Worm (Caenorhabditis elegans) whole organism, L2 larva: ENCODE results near the gene lido-4.
"Not testable (repeated sequence)": the region's sequence is repeated elsewhere in the genome, so short reads cannot be mapped to it uniquely, and the experiment has no call there.

Experiments used
- F13H6.1 ChIP-seq: sonication (generic microtip); optimal IDR thresholded peaks from 2 replicates; lab custom pipeline; 2016; ENCODE audit warnings: missing genetic modification characterization, missing compliant biosample characterization
- ZK546.5 ChIP-seq: sonication (generic microtip); optimal IDR thresholded peaks from 2 replicates; lab custom pipeline; 2017; ENCODE audit warnings: missing biosample characterization, missing genetic modification characterization
- alr-1 ChIP-seq: fragments of 150-350 bp; optimal IDR thresholded peaks from 2 replicates; lab custom pipeline; 2014; ENCODE audit warnings: missing biosample characterization, missing genetic modification characterization
- ama-1 ChIP-seq: fragments of 150-350 bp; optimal IDR thresholded peaks from 2 replicates; lab custom pipeline; 2018; ENCODE audit warnings: inconsistent platforms
- blmp-1 ChIP-seq: sonication (generic microtip); optimal IDR thresholded peaks from 2 replicates; lab custom pipeline; 2017; ENCODE audit warnings: missing genetic modification characterization, mild to moderate bottlenecking, missing compliant biosample characterization, antibody characterized with exemption, moderate library complexity; ENCODE audit not compliant: insufficient read depth
- ceh-82 ChIP-seq: fragments of 150-350 bp; optimal IDR thresholded peaks from 2 replicates; lab custom pipeline; 2014; ENCODE audit warnings: missing biosample characterization, missing genetic modification characterization
- crh-2 ChIP-seq: sonication (generic microtip); optimal IDR thresholded peaks from 2 replicates; lab custom pipeline; 2017; ENCODE audit warnings: missing biosample characterization, missing genetic modification characterization
- egl-27 ChIP-seq: sonication (generic microtip); optimal IDR thresholded peaks from 3 replicates; lab custom pipeline; 2017; ENCODE audit warnings: missing biosample characterization, missing genetic modification reagents, missing genetic modification characterization
- fos-1 ChIP-seq: fragments of 150-350 bp; optimal IDR thresholded peaks from 2 replicates; lab custom pipeline; 2014; ENCODE audit warnings: missing biosample characterization, missing genetic modification characterization
- gmeb-1 ChIP-seq: fragments of 150-350 bp; optimal IDR thresholded peaks from 2 replicates; lab custom pipeline; 2014; ENCODE audit warnings: missing biosample characterization, missing genetic modification characterization
- lin-11 ChIP-seq: fragments of 150-350 bp; sonication (generic microtip); optimal IDR thresholded peaks from 2 replicates; lab custom pipeline; 2014; ENCODE audit warnings: missing biosample characterization, missing genetic modification characterization, inconsistent platforms, mixed read lengths
- lin-13 ChIP-seq: fragments of 150-350 bp; optimal IDR thresholded peaks from 2 replicates; lab custom pipeline; 2014; ENCODE audit warnings: missing biosample characterization, missing genetic modification reagents, missing genetic modification characterization
- lin-39 ChIP-seq: fragments of 150-350 bp; optimal IDR thresholded peaks from 2 replicates; lab custom pipeline; 2014; ENCODE audit warnings: missing biosample characterization, missing genetic modification reagents, missing genetic modification characterization
- lsy-2 ChIP-seq, 2 experiments: fragments of 150-350 bp in 1 of 2; sonication (generic microtip) in 1 of 2; optimal IDR thresholded peaks; 2 replicates each; lab custom pipeline; 2014 to 2017; ENCODE audit warnings: missing biosample characterization in 2 of 2, missing genetic modification characterization in 2 of 2
- mbf-1 ChIP-seq: sonication (generic microtip); optimal IDR thresholded peaks from 2 replicates; lab custom pipeline; 2017; ENCODE audit warnings: missing biosample characterization, missing genetic modification characterization
- mdl-1 ChIP-seq, 2 experiments: fragments of 150-350 bp in 1 of 2; sonication (generic microtip) in 1 of 2; optimal IDR thresholded peaks; 2 replicates each; lab custom pipeline; 2017; ENCODE audit warnings: missing biosample characterization in 2 of 2, missing genetic modification characterization in 2 of 2
- nhr-10 ChIP-seq: sonication (generic microtip); optimal IDR thresholded peaks from 2 replicates; lab custom pipeline; 2017; ENCODE audit warnings: missing biosample characterization, missing genetic modification characterization
- nhr-11 ChIP-seq: fragments of 150-350 bp; optimal IDR thresholded peaks from 2 replicates; lab custom pipeline; 2014; ENCODE audit warnings: missing biosample characterization, missing genetic modification characterization
- nhr-12 ChIP-seq: fragments of 150-350 bp; optimal IDR thresholded peaks from 2 replicates; lab custom pipeline; 2014; ENCODE audit warnings: missing biosample characterization, missing genetic modification characterization
- nhr-129 ChIP-seq: fragments of 150-350 bp; optimal IDR thresholded peaks from 2 replicates; lab custom pipeline; 2014; ENCODE audit warnings: missing biosample characterization, missing genetic modification characterization
- nhr-21 ChIP-seq: fragments of 150-350 bp; optimal IDR thresholded peaks from 2 replicates; lab custom pipeline; 2014; ENCODE audit warnings: missing biosample characterization, missing genetic modification characterization
- nhr-23 ChIP-seq: fragments of 150-350 bp; optimal IDR thresholded peaks from 2 replicates; lab custom pipeline; 2014; ENCODE audit warnings: missing biosample characterization, missing genetic modification reagents, missing genetic modification characterization
- nhr-25 ChIP-seq: fragments of 150-350 bp; sonication (generic microtip); optimal IDR thresholded peaks from 3 replicates; lab custom pipeline; 2014; ENCODE audit warnings: missing biosample characterization, missing genetic modification characterization
- nhr-6 ChIP-seq: fragments of 150-350 bp; optimal IDR thresholded peaks from 2 replicates; lab custom pipeline; 2014; ENCODE audit warnings: missing biosample characterization, missing genetic modification characterization
- skn-1 ChIP-seq: sonication (generic microtip); optimal IDR thresholded peaks from 2 replicates; lab custom pipeline; 2017; ENCODE audit warnings: missing biosample characterization, missing genetic modification characterization
- sma-3 ChIP-seq: sonication (generic microtip); optimal IDR thresholded peaks from 2 replicates; lab custom pipeline; 2016; ENCODE audit warnings: missing genetic modification reagents, missing genetic modification characterization, missing compliant biosample characterization
- sma-9 ChIP-seq, 2 experiments: fragments of 150-350 bp in 1 of 2; sonication (generic microtip) in 1 of 2; optimal IDR thresholded peaks; 2 replicates each; lab custom pipeline; 2014 to 2016; ENCODE audit warnings: missing genetic modification characterization in 2 of 2, mild to moderate bottlenecking in 1 of 2, missing biosample characterization in 1 of 2, missing compliant biosample characterization in 1 of 2, missing genetic modification reagents in 1 of 2, moderate library complexity in 1 of 2
- unc-39 ChIP-seq: fragments of 150-350 bp; optimal IDR thresholded peaks from 2 replicates; lab custom pipeline; 2014; ENCODE audit warnings: missing biosample characterization, missing genetic modification characterization
- ztf-1 ChIP-seq: fragments of 200-800 bp; sonication (Bioruptor generic); conservative IDR thresholded peaks from 2 replicates; pipeline ENCODE4 v1.3.6; 2022; ENCODE audit warnings: missing genetic modification characterization, missing compliant biosample characterization
- ztf-11 ChIP-seq: sonication (generic microtip); optimal IDR thresholded peaks from 2 replicates; lab custom pipeline; 2017; ENCODE audit warnings: missing biosample characterization, missing genetic modification characterization
- ztf-4 ChIP-seq: fragments of 150-350 bp; optimal IDR thresholded peaks from 2 replicates; lab custom pipeline; 2014; ENCODE audit warnings: missing biosample characterization, missing genetic modification characterization

Gene lido-4

DNA sequence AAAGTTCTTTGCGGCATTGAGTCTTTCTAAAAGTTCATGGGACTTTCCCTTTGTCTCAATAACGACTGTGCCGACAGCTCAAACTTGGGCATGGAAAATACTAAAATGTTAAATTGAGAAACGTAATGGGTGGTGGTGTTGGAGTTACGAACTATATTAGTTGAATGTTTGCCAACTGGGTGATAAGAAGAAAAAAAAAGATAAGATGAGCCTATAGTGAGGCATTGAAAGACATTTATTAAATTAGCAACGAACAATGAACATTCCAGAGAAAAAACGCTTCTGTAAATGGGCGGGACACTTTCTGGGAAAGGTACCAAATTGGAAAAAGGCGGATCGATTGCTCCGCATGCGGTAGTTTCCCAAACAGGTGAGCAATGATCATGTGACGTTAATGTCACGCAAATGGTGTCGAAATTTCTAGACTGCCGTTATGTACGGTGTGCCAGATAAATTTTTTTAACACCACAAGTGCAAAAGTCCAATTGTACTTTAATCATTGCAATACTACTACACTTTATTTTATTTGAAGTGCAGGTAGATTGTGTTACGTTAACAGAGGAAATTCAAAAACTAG is 31.7 kb upstream of the lido-4 start (continued):
- TF ChIP-seq ztf-1 (no peak), crh-2 (tag; lab: Kevin White, UChicago) (peak; percentile 36), gmeb-1 (no peak), fos-1 (tag; lab: Kevin White, UChicago) (peak; percentile 15), nhr-11 (tag; lab: Kevin White, UChicago) (no peak), ztf-11 (no peak), lin-39 (no peak), lin-11 (tag; lab: Kevin White, UChicago) (no peak), ceh-82 (tag; lab: Kevin White, UChicago) (no peak), lsy-2 (tag; optimal IDR thresholded peaks at IDR 0.05; lab: Kevin White, UChicago) (no peak), nhr-12 (tag; lab: Kevin White, UChicago) (no peak)

DNA sequence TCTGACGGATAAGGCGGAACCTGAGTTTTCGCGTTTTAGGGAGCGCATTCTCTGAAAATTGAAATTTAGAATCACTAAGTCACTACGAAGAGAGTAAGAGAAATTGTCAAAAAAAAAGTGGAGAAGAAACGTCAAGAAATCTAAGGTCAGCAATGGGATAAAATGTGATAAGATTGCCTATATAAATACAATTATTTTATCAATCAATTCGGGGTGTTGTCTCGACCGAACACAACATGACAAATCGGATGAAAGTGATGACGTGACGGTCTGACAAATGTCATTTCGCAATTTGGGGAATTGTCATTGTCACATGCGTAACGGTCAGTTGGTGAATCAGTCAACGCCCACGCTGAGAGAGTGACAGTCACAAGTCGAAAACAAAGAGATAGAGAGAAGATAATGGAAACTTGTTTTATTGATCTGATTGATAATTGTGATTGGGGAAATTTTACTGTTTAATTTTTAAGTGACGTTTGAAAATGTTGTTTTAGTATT is 30.5 kb upstream of the lido-4 start, which contains the start of gene cnp-3:
Gene cnp-3, minus strand, starts transcription at position 51 of the 498 bp plus-strand sequence.
- TF ChIP-seq crh-2 (tag; lab: Kevin White, UChicago): peak; percentile 41
- TF ChIP-seq nhr-6 (tag; lab: Kevin White, UChicago): no peak
- no peak for TF ChIP-seq nhr-10
- no peak for TF ChIP-seq unc-39 (tag; lab: Kevin White, UChicago)
- TF ChIP-seq ZK546.5: no peak
- no peak for TF ChIP-seq lsy-2 (tag; optimal IDR thresholded peaks at IDR 0.05; lab: Kevin White, UChicago)
- TF ChIP-seq alr-1: no peak
- peak; percentile 44 for TF ChIP-seq blmp-1 (tag; lab: Kevin White, UChicago)
- peak; percentile 26 for TF ChIP-seq gmeb-1
- no peak for TF ChIP-seq F13H6.1 (tag; lab: Kevin White, UChicago)
- TF ChIP-seq nhr-23 (tag; lab: Kevin White, UChicago): no peak
- TF ChIP-seq fos-1 (tag; lab: Kevin White, UChicago): peak; percentile 63
- TF ChIP-seq nhr-129 (tag; lab: Kevin White, UChicago): peak; percentile 1
- no peak for TF ChIP-seq ztf-4 (tag; lab: Kevin White, UChicago)
- peak; percentile 32 for TF ChIP-seq skn-1 (tag; lab: Kevin White, UChicago)
- no peak for TF ChIP-seq mbf-1 (tag; lab: Kevin White, UChicago)
- peak; percentile 80 for TF ChIP-seq sma-3 (GFP tag; lab: Kevin White, UChicago)
- TF ChIP-seq nhr-21 (tag; lab: Kevin White, UChicago): peak; percentile 77

DNA sequence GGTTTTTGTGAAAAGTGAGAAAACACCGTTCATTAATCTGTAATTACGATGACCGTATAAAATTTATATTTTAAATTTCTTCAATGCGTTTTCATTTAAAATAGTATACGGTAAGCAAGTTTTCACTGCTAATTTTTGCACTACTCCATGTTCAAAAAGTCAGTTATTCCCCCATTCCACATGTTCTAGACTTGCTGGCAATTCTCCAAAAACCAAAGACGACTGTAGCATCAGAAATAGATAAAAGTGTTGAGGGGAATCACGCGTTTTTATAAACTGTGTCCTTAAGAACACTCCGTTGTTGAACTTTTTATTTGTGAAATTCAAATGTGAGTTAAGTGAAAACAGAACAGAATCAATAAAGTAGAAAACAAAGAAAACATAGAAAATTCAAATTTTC is 28.1 kb upstream of the lido-4 start:
- TF ChIP-seq sma-9 (GFP tag; optimal IDR thresholded peaks at IDR 0.05; lab: Kevin White, UChicago) (peak; percentile 20), sma-9 (tag; optimal IDR thresholded peaks at IDR 0.05; lab: Kevin White, UChicago) (no peak), nhr-129 (tag; lab: Kevin White, UChicago) (peak; percentile 30), nhr-12 (tag; lab: Kevin White, UChicago) (no peak), skn-1 (tag; lab: Kevin White, UChicago) (no peak), crh-2 (tag; lab: Kevin White, UChicago) (peak; percentile 53), lsy-2 (tag; optimal IDR thresholded peaks at IDR 0.05; lab: Kevin White, UChicago) (no peak)

DNA sequence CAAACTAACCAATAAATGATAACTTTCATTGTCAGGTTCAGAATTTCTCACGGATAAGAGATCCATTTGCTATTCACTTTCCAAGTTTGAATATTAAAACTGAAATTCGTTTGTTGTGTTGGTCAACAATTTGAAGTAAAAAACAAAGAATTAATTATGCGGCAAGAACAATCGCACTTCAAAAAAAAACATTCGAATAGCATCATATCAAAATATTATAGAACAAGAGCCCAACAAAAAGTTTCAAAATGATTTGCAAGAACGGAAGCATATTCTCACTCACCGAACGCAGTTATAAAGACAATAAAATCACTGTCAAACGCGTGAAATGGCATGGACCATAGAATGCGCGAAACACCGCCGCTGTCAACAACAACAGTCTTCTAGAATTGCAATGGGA is 26.9 kb upstream of the lido-4 start, which contains the start of gene K09E3.7:
Gene K09E3.7, minus strand, starts transcription at position 101 of the 400 bp plus-strand sequence.
- TF ChIP-seq crh-2 (tag; lab: Kevin White, UChicago) (no peak), ama-1 (lab: Kevin White, UChicago) (no peak), nhr-25 (tag; lab: Kevin White, UChicago) (no peak), lin-39 (no peak)

DNA sequence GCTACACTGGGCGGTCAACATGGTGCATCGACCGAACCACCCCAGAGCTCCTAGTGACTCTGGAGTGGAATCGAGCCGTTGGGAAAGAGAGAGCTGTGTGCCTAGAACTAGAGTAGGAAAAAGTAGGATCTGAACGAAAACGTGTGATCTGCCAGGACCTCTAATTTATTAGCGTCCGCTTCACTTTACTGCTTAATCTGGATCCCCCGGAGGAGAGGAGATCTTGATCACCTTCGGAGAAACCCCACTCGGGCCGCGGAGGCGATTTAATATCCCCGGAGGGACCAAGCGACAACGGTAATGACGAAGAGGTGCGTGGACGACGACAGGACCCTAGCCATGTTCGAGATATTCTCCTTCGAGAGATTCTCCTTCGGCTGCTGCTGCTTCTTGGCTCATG is 9.8 kb upstream of the lido-4 start, which contains the start of gene K09E3.2:
Gene K09E3.2, plus strand, starts transcription at position 301 of the 400 bp plus-strand sequence.
- TF ChIP-seq mdl-1 (tag; optimal IDR thresholded peaks at IDR 0.05; lab: Kevin White, UChicago); egl-27; lin-13 (GFP tag; lab: Kevin White, UChicago): not testable (repeated sequence)
